Worm (Caenorhabditis elegans) whole organism, L2 larva: ENCODE data around the gene K09E4.3.

ENCODE experiments used
- C34F6.9 ChIP-seq: fragments of 150-350 bp; optimal IDR thresholded peaks from 2 replicates; lab custom pipeline; 2014; ENCODE audit warnings: missing biosample characterization, missing genetic modification characterization
- ceh-82 ChIP-seq: fragments of 150-350 bp; optimal IDR thresholded peaks from 2 replicates; lab custom pipeline; 2014; ENCODE audit warnings: missing biosample characterization, missing genetic modification characterization
- fos-1 ChIP-seq: fragments of 150-350 bp; optimal IDR thresholded peaks from 2 replicates; lab custom pipeline; 2014; ENCODE audit warnings: missing biosample characterization, missing genetic modification characterization
- nhr-237 ChIP-seq: fragments of 150-350 bp; optimal IDR thresholded peaks from 2 replicates; lab custom pipeline; 2014; ENCODE audit warnings: missing biosample characterization, missing genetic modification characterization
- nhr-77 ChIP-seq: fragments of 150-350 bp; optimal IDR thresholded peaks from 2 replicates; lab custom pipeline; 2014; ENCODE audit warnings: missing biosample characterization, missing genetic modification characterization
- peb-1 ChIP-seq: fragments of 150-350 bp; optimal IDR thresholded peaks from 2 replicates; lab custom pipeline; 2014; ENCODE audit warnings: missing biosample characterization, missing genetic modification characterization
- zag-1 ChIP-seq: fragments of 150-350 bp; optimal IDR thresholded peaks from 2 replicates; lab custom pipeline; 2014; ENCODE audit warnings: missing biosample characterization, missing genetic modification characterization

DNA sequence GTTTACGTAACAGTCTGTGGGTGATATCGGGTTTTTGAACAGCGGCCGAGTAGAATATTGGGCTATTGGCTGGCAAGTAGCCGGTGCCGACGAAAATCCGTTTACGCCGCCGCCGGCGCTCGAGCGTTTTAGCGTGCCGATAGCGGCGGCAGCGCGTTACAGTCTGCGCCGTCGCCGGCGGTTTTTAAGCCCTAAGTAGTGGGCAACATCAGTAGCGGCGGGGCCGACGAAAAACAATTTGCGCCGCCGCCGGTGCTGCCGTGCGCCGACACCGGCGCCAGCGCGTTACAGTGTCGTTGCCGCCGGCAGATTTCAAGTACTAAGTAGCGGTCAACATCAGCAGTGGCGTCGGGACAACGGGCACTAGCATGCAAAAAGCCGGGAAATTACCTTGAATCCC, 30.9 kb downstream of the K09E4.3 start:
- no peak for TF ChIP-seq ceh-82 (tag; lab: Kevin White, UChicago)
- TF ChIP-seq fos-1 (tag; lab: Kevin White, UChicago), result no peak
- TF ChIP-seq peb-1 (tag; lab: Kevin White, UChicago), result no peak
- no peak for TF ChIP-seq nhr-237 (tag; lab: Kevin White, UChicago)
- no peak for TF ChIP-seq nhr-77 (tag; lab: Kevin White, UChicago)
- no peak for TF ChIP-seq zag-1 (tag; lab: Kevin White, UChicago)
- no peak for TF ChIP-seq C34F6.9 (tag; lab: Kevin White, UChicago)
